Worm (Caenorhabditis elegans): ENCODE data around the gene C26G2.2.

DNA sequence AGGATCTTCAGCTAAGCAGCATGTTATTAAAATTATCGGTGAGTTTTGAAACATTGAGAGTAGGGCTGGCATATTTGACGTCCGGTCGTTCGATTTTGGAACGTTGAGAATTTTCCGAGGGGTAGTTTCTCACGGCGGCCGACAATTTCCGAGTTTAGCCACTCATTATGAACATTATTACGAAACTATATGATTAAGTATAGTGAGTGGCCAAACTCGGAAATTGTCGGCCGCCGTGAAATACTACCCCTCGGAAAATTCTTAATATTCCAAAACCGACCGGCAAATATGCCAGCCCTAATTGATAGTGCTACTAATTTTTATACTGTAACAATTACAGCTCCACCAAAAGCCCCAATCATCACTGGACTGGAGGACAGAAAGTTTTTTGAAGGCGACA lies 6.7 kb upstream of the C26G2.2 start:
- TF ChIP-seq nhr-76 (tag; optimal IDR thresholded peaks at IDR 0.05), result no peak
- TF ChIP-seq nhr-237 (tag; optimal IDR thresholded peaks at IDR 0.05), result no peak
- no peak for TF ChIP-seq mep-1 (tag; optimal IDR thresholded peaks at IDR 0.05)
- TF ChIP-seq nhr-28 (tag; optimal IDR thresholded peaks at IDR 0.05), result no peak
- no peak for TF ChIP-seq ceh-39 (tag; optimal IDR thresholded peaks at IDR 0.05)
- no peak for TF ChIP-seq snpc-4 (tag; optimal IDR thresholded peaks at IDR 0.05)
- TF ChIP-seq elt-3 (tag; optimal IDR thresholded peaks at IDR 0.05), result no peak
- TF ChIP-seq flh-1 (GFP tag; optimal IDR thresholded peaks at IDR 0.05), result no peak
- TF ChIP-seq unc-39 (tag; optimal IDR thresholded peaks at IDR 0.05), result no peak
- TF ChIP-seq zip-8 (tag; optimal IDR thresholded peaks at IDR 0.05), result no peak
- TF ChIP-seq blmp-1 (tag; optimal IDR thresholded peaks at IDR 0.05), result no peak

Measured in whole organism, mixed stage, embryonic.